Worm (Caenorhabditis elegans) whole organism, L4 larva: ENCODE measurements around the gene inx-9.
A peak's percentile ranks its signal among the peaks of the same experiment; 100 is the strongest.

Experiments used
- F49E8.2 ChIP-seq: sonication (generic microtip); optimal IDR thresholded peaks from 2 replicates; lab custom pipeline; 2016; ENCODE audit warnings: missing compliant biosample characterization, mild to moderate bottlenecking, missing genetic modification characterization, borderline replicate concordance
- T26A8.4 ChIP-seq: fragments of 200-800 bp; sonication (Bioruptor generic); IDR thresholded peaks from 2 replicates; pipeline ENCODE4 v1.3.6; 2022; ENCODE audit warnings: missing genetic modification characterization, missing compliant biosample characterization
- Y48G9A.11 ChIP-seq: fragments of 200-800 bp; sonication (Bioruptor generic); IDR thresholded peaks from 2 replicates; pipeline ENCODE4 v1.3.6; 2022; ENCODE audit warnings: missing genetic modification reagents, missing genetic modification characterization, missing compliant biosample characterization
- ZK337.2 ChIP-seq: fragments of 200-800 bp; sonication (Bioruptor generic); IDR thresholded peaks from 2 replicates; pipeline ENCODE4 v1.3.6; 2022; ENCODE audit warnings: missing genetic modification reagents, missing genetic modification characterization, missing compliant biosample characterization
- aha-1 ChIP-seq: fragments of 150-350 bp; peaks from one replicate; lab custom pipeline; 2014; ENCODE audit warnings: missing biosample characterization, missing genetic modification characterization
- ama-1 ChIP-seq: fragments of 150-350 bp; optimal IDR thresholded peaks from 2 replicates; lab custom pipeline; 2014; ENCODE audit warnings: inconsistent platforms, mixed read lengths
- ceh-44 ChIP-seq: fragments of 200-800 bp; sonication (Bioruptor generic); IDR thresholded peaks from 2 replicates; pipeline ENCODE4 v1.3.6; 2022; ENCODE audit warnings: missing genetic modification reagents, missing genetic modification characterization, missing compliant biosample characterization
- cey-2 ChIP-seq: sonication (generic microtip); optimal IDR thresholded peaks from 3 replicates; lab custom pipeline; 2017; ENCODE audit warnings: missing genetic modification characterization, mild to moderate bottlenecking, missing compliant biosample characterization, antibody characterized with exemption, borderline replicate concordance; ENCODE audit not compliant: insufficient read depth
- daf-19 ChIP-seq: fragments of 200-800 bp; sonication (Bioruptor generic); conservative IDR thresholded peaks from 2 replicates; pipeline ENCODE4 v1.3.6; 2022; ENCODE audit warnings: missing genetic modification characterization, missing compliant biosample characterization
- dmd-8 ChIP-seq: fragments of 200-800 bp; sonication (Bioruptor generic); IDR thresholded peaks from 2 replicates; pipeline ENCODE4 v1.3.6; 2022; ENCODE audit warnings: missing genetic modification characterization, missing compliant biosample characterization
- dpl-1 ChIP-seq: fragments of 150-350 bp; optimal IDR thresholded peaks from 2 replicates; lab custom pipeline; 2014; ENCODE audit warnings: missing biosample characterization, missing genetic modification reagents, missing genetic modification characterization
- egl-27 ChIP-seq: sonication (generic microtip); optimal IDR thresholded peaks from 3 replicates; lab custom pipeline; 2017; ENCODE audit warnings: missing biosample characterization, missing genetic modification reagents, missing genetic modification characterization
- gei-8 ChIP-seq: fragments of 200-800 bp; sonication (Bioruptor generic); optimal IDR thresholded peaks from 2 replicates; lab custom pipeline; 2018; ENCODE audit warnings: mild to moderate bottlenecking, missing genetic modification characterization, missing compliant biosample characterization
- hlh-11 ChIP-seq: fragments of 200-800 bp; sonication (Bioruptor generic); optimal IDR thresholded peaks from 2 replicates; lab custom pipeline; 2018; ENCODE audit warnings: mild to moderate bottlenecking, missing genetic modification characterization, missing compliant biosample characterization
- hmg-1.1 ChIP-seq: fragments of 200-800 bp; sonication (Bioruptor generic); IDR thresholded peaks from 2 replicates; pipeline ENCODE4 v1.3.6; 2022; ENCODE audit warnings: missing genetic modification reagents, missing genetic modification characterization, missing compliant biosample characterization
- jun-1 ChIP-seq: fragments of 150-350 bp; optimal IDR thresholded peaks from 2 replicates; lab custom pipeline; 2014; ENCODE audit warnings: missing biosample characterization, missing genetic modification reagents, missing genetic modification characterization
- lin-1 ChIP-seq: fragments of 200-800 bp; sonication (Bioruptor generic); IDR thresholded peaks from 2 replicates; pipeline ENCODE4 v1.3.6; 2022; ENCODE audit warnings: missing genetic modification reagents, missing genetic modification characterization, missing compliant biosample characterization
- lin-38 ChIP-seq: fragments of 200-800 bp; sonication (Bioruptor generic); IDR thresholded peaks from 2 replicates; pipeline ENCODE4 v1.3.6; 2022; ENCODE audit warnings: missing genetic modification reagents, missing genetic modification characterization, missing compliant biosample characterization
- madf-9 ChIP-seq: fragments of 200-800 bp; sonication (Bioruptor generic); conservative IDR thresholded peaks from 2 replicates; pipeline ENCODE4 v1.3.6; 2022; ENCODE audit warnings: missing genetic modification reagents, missing genetic modification characterization, missing compliant biosample characterization
- mdt-29 ChIP-seq: fragments of 200-800 bp; sonication (Bioruptor generic); IDR thresholded peaks from 2 replicates; pipeline ENCODE4 v1.3.6; 2022; ENCODE audit warnings: missing genetic modification reagents, missing genetic modification characterization, missing compliant biosample characterization
- nhr-10 ChIP-seq: fragments of 150-350 bp; optimal IDR thresholded peaks from 2 replicates; lab custom pipeline; 2014; ENCODE audit warnings: missing biosample characterization, missing genetic modification characterization
- nhr-102 ChIP-seq: sonication (generic microtip); optimal IDR thresholded peaks from 2 replicates; lab custom pipeline; 2016; ENCODE audit warnings: mild to moderate bottlenecking, missing genetic modification characterization, moderate library complexity, missing compliant biosample characterization
- nhr-111 ChIP-seq: fragments of 200-800 bp; sonication (Bioruptor generic); optimal IDR thresholded peaks from 2 replicates; lab custom pipeline; 2018; ENCODE audit warnings: mild to moderate bottlenecking, missing genetic modification characterization, missing compliant biosample characterization
- nhr-237 ChIP-seq: sonication (generic microtip); optimal IDR thresholded peaks from 2 replicates; lab custom pipeline; 2017; ENCODE audit warnings: missing biosample characterization, missing genetic modification characterization
- nhr-48 ChIP-seq: sonication (generic microtip); optimal IDR thresholded peaks from 2 replicates; lab custom pipeline; 2016; ENCODE audit warnings: mild to moderate bottlenecking, missing genetic modification characterization, missing compliant biosample characterization
- pha-4 ChIP-seq, 2 experiments: fragments of 150-350 bp in 1 of 2; fragments of 200-800 bp in 1 of 2; sonication (Bioruptor generic) in 1 of 2; IDR thresholded peaks in 1 of 2; optimal IDR thresholded peaks in 1 of 2; 2 replicates each; pipeline versions ENCODE4 v1.3.6 to Lab custom; 2014 to 2022; ENCODE audit warnings: missing genetic modification characterization in 2 of 2, missing genetic modification reagents in 2 of 2, missing biosample characterization in 1 of 2, missing compliant biosample characterization in 1 of 2
- snpc-1.2 ChIP-seq: fragments of 200-800 bp; sonication (Bioruptor generic); IDR thresholded peaks from 2 replicates; pipeline ENCODE4 v1.3.6; 2022; ENCODE audit warnings: missing genetic modification reagents, missing genetic modification characterization, missing compliant biosample characterization
- snpc-4 ChIP-seq: fragments of 150-350 bp; optimal IDR thresholded peaks from 2 replicates; lab custom pipeline; 2014; ENCODE audit warnings: missing biosample characterization, missing genetic modification characterization
- tag-97 ChIP-seq: fragments of 200-800 bp; sonication (Bioruptor generic); IDR thresholded peaks from 2 replicates; pipeline ENCODE4 v1.3.6; 2022; ENCODE audit warnings: missing genetic modification characterization, missing compliant biosample characterization
- unc-130 ChIP-seq: sonication (generic microtip); optimal IDR thresholded peaks from 2 replicates; lab custom pipeline; 2016; ENCODE audit warnings: missing genetic modification reagents, missing genetic modification characterization, missing compliant biosample characterization
- unc-62 ChIP-seq, 3 experiments: fragments of 150-350 bp in 1 of 3; sonication (generic microtip); optimal IDR thresholded peaks in 2 of 3; peaks in 1 of 3; 1 replicate in 1 of 3; 2 replicates in 2 of 3; lab custom pipeline; 2014 to 2017; ENCODE audit warnings: missing biosample characterization in 3 of 3, missing genetic modification characterization in 3 of 3, missing genetic modification reagents in 3 of 3, missing genotype in 1 of 3
- zip-11 ChIP-seq: fragments of 200-800 bp; sonication (Bioruptor generic); IDR thresholded peaks from 2 replicates; pipeline ENCODE4 v1.3.6; 2022; ENCODE audit warnings: missing genetic modification characterization, missing compliant biosample characterization

Gene inx-9

DNA sequence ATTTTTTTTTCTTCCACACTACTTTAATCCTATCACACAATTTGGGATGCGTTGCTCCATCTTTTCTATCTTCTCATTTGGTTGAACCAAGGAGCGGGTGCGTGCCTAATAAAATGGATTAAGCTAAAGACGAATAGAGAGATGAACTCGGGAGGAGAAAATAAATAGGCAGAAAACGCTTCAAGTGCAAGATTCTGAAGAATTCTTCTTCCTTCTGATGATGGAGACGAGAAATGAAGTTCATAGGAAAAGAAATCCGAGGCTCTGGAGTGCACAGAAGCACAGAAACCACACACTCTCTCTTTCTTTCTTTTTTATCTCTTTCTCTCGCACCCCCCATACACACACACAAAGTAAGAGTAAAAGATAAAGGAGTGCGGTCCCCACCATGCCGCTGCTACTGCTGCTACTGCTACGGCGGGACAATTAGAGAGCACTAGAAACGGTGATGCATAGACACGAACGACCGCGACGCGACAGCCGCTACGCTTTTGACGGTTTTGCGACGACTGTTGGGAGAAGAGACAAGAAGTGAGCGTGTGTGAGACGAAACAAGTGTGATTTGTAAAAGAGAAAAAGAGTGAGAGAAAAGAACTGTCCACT, 16.0 kb downstream of the inx-9 start (continued):
- TF ChIP-seq ceh-44 (GFP tag; lab: Robert Waterston, UW) (no peak), nhr-48 (tag; lab: Kevin White, UChicago) (peak; percentile 57), jun-1 (tag; lab: Kevin White, UChicago) (no peak), lin-1 (no peak), tag-97 (GFP tag; lab: Robert Waterston, UW) (no peak), hmg-1.1 (GFP tag; lab: Robert Waterston, UW) (peak; percentile 85), gei-8 (no peak), lin-38 (GFP tag; lab: Robert Waterston, UW) (peak; percentile 56), cey-2 (peak; percentile 39), dpl-1 (GFP tag; lab: Kevin White, UChicago) (peak; percentile 34), zip-11 (no peak), mdt-29 (GFP tag; lab: Robert Waterston, UW) (no peak), snpc-4 (tag; lab: Kevin White, UChicago) (no peak), nhr-111 (GFP tag; lab: Kevin White, UChicago) (no peak), daf-19 (GFP tag; lab: Robert Waterston, UW) (no peak), dmd-8 (GFP tag; lab: Robert Waterston, UW) (0 out of 2 replicates have a peak, but pooled peaks have one; percentile 39), hlh-11 (tag; lab: Kevin White, UChicago) (peak; percentile 98), pha-4 (GFP tag; IDR thresholded peaks at IDR 0.05; lab: Robert Waterston, UW) (peak; percentile 58; the same call in 1 of the 2 replicates), pha-4 (tag; optimal IDR thresholded peaks at IDR 0.05; lab: Kevin White, UChicago) (no peak), egl-27 (no peak), nhr-237 (no peak)

- TF ChIP-seq ama-1 (lab: Kevin White, UChicago): no peak
These were observed 17.3 kb downstream of the inx-9 start, which contains the start of gene ZK792.12 for ce11 chrIV:11693493-11693892. ZK792.12 (plus strand) TSS chrIV:11693793.

- TF ChIP-seq T26A8.4 (GFP tag; lab: Robert Waterston, UW) (no peak), hmg-1.1 (GFP tag; lab: Robert Waterston, UW) (no peak), dmd-8 (GFP tag; lab: Robert Waterston, UW) (no peak), madf-9 (no peak), nhr-102 (tag; lab: Kevin White, UChicago) (no peak)
These were observed 18.0 kb downstream of the inx-9 start, which contains the start of gene ZK792.7 for ce11 chrIV:11694143-11694542. ZK792.7 (plus strand) TSS chrIV:11694443.

DNA sequence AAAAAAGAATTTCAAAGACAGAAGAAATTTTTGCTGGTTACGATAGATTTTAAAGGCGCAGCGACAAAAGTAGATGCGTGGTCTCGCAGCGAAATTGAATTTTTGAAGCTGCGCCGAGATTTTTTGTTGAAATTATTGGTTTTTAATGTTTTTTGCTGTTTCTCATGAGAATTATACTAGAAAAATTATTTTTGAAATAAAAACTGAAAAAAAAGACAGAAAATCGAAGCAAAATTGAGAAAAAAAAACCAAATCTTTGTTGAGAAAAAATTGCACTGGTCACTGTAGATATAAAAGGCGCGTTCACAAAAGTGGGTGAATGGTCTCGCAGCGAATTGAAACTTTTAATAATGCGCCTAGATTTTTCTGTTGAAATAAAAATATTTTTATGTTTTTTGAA, 19.5 kb downstream of the inx-9 start:
- TF ChIP-seq snpc-1.2 (GFP tag; lab: Robert Waterston, UW) (peak; percentile 60; the same call in 1 of the 2 replicates), Y48G9A.11 (GFP tag; lab: Robert Waterston, UW) (0 out of 2 replicates have a peak, but pooled peaks have one; percentile 50), dmd-8 (GFP tag; lab: Robert Waterston, UW) (no peak), F49E8.2 (peak; percentile 88), ZK337.2 (GFP tag; lab: Robert Waterston, UW) (no peak), lin-38 (GFP tag; lab: Robert Waterston, UW) (peak; percentile 31; the same call in 1 of the 2 replicates), unc-130 (GFP tag; lab: Kevin White, UChicago) (peak; percentile 60), aha-1 (tag; lab: Kevin White, UChicago) (peak; percentile 28)
- TF ChIP-seq, all 104 proteins: peak for 6

DNA sequence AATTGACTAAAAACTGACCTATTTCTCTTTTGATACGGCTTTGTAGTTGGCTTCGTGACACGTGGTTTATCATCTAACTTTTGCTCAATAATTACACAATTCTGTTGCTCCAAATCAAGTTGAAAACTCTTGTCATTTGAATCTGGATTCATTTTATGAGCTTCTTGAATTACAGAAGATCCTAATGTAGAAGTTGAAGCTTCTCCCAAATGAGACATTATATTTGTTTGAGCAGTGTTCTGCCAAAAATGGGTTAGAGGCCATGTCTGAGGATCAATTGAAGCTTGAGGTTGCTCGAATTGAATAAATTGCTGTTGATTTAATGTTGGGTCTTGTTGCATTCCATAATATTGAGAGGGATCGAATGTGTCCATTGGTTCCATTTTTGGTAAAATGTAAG, 21.4 kb downstream of the inx-9 start:
- TF ChIP-seq nhr-10 (tag; lab: Kevin White, UChicago): no peak
- peak in 1 of 2 experiments; percentile 95 for TF ChIP-seq unc-62 (GFP tag; optimal IDR thresholded peaks at IDR 0.05 in 1 of 2; lab: Kevin White, UChicago)
- no peak for TF ChIP-seq unc-62 (tag; optimal IDR thresholded peaks at IDR 0.05; lab: Kevin White, UChicago)
